Fruit fly (Drosophila melanogaster) whole organism, wandering third instar larva: ENCODE results near the gene CG45100.

Experiments
- Abd-B ChIP-seq: fragments of >200 bp; optimal IDR thresholded peaks from 2 replicates; lab custom pipeline; 2017; ENCODE audit warnings: missing biosample characterization, missing genetic modification characterization
- CG32264 ChIP-seq: fragments of 200-800 bp; sonication (Bioruptor generic); optimal IDR thresholded peaks from 2 replicates; lab custom pipeline; 2016; ENCODE audit warnings: missing biosample characterization, missing genetic modification characterization
- CG9705 ChIP-seq: fragments of 200-800 bp; sonication (Bioruptor generic); optimal IDR thresholded peaks from 2 replicates; lab custom pipeline; 2018; ENCODE audit warnings: missing biosample characterization, mild to moderate bottlenecking, missing genetic modification characterization
- CrebA ChIP-seq: fragments of 200-800 bp; sonication (Bioruptor generic); optimal IDR thresholded peaks from 2 replicates; lab custom pipeline; 2016; ENCODE audit warnings: missing biosample characterization, mild to moderate bottlenecking, missing genetic modification characterization, borderline replicate concordance
- Dfd ChIP-seq: fragments of >200 bp; optimal IDR thresholded peaks from 2 replicates; lab custom pipeline; 2017; ENCODE audit warnings: missing biosample characterization, missing genetic modification characterization
- Dif ChIP-seq: fragments of 200-275, 200-300 bp; sonication (Bioruptor generic); optimal IDR thresholded peaks from 2 replicates; lab custom pipeline; 2018; ENCODE audit warnings: missing biosample characterization, missing genetic modification characterization; ENCODE audit not compliant: partially characterized antibody
- GATAd ChIP-seq: sonication (Bioruptor generic); optimal IDR thresholded peaks from 2 replicates; lab custom pipeline; 2016; ENCODE audit warnings: missing biosample characterization, missing genetic modification characterization
- HLH106 ChIP-seq: fragments of 200-800 bp; optimal IDR thresholded peaks from 3 replicates; lab custom pipeline; 2019; ENCODE audit warnings: missing biosample characterization, mild to moderate bottlenecking, missing genetic modification characterization, moderate library complexity
- Hnf4 ChIP-seq: fragments of 200-800 bp; sonication (Bioruptor generic); optimal IDR thresholded peaks from 2 replicates; lab custom pipeline; 2016; ENCODE audit warnings: missing biosample characterization, mild to moderate bottlenecking, missing genetic modification characterization
- Hr78 ChIP-seq: fragments of >200 bp; optimal IDR thresholded peaks from 2 replicates; lab custom pipeline; 2017; ENCODE audit warnings: missing biosample characterization, missing genetic modification characterization
- Hr83 ChIP-seq: fragments of 200-300 bp; sonication (Bioruptor generic); optimal IDR thresholded peaks from 2 replicates; lab custom pipeline; 2016; ENCODE audit warnings: missing biosample characterization, mild to moderate bottlenecking, missing genetic modification characterization, moderate library complexity; ENCODE audit not compliant: poor library complexity, severe bottlenecking
- Jra ChIP-seq: sonication (Bioruptor generic); optimal IDR thresholded peaks from 2 replicates; lab custom pipeline; 2016; ENCODE audit warnings: missing biosample characterization, missing genetic modification characterization
- Mio ChIP-seq: sonication (Bioruptor generic); optimal IDR thresholded peaks from 2 replicates; lab custom pipeline; 2016; ENCODE audit warnings: missing biosample characterization, missing genetic modification characterization
- Myc ChIP-seq: fragments of >200 bp; optimal IDR thresholded peaks from 2 replicates; lab custom pipeline; 2017
- N ChIP-seq: fragments of >200 bp; optimal IDR thresholded peaks from 2 replicates; lab custom pipeline; 2018; ENCODE audit warnings: missing biosample characterization, missing external identifiers, missing genetic modification characterization
- OdsH ChIP-seq: fragments of 200-800 bp; sonication (Bioruptor generic); optimal IDR thresholded peaks from 2 replicates; lab custom pipeline; 2016; ENCODE audit warnings: missing biosample characterization, mild to moderate bottlenecking, missing genetic modification characterization
- Rel ChIP-seq, 2 experiments: fragments of 200-800 bp; sonication (Bioruptor generic) in 1 of 2; optimal IDR thresholded peaks; 2 replicates in 1 of 2; 3 replicates in 1 of 2; lab custom pipeline; 2016 to 2019; ENCODE audit warnings: mild to moderate bottlenecking in 2 of 2, missing biosample characterization in 2 of 2, missing genetic modification characterization in 2 of 2, moderate library complexity in 1 of 2
- Sp1 ChIP-seq: fragments of 200-800 bp; sonication (Bioruptor generic); optimal IDR thresholded peaks from 3 replicates; lab custom pipeline; 2019; ENCODE audit warnings: missing biosample characterization, mild to moderate bottlenecking, missing genetic modification characterization, moderate library complexity
- Vsx2 ChIP-seq: fragments of 200-300, 225-300 bp; sonication (Bioruptor generic); optimal IDR thresholded peaks from 2 replicates; lab custom pipeline; 2018; ENCODE audit warnings: missing biosample characterization, missing genetic modification characterization; ENCODE audit not compliant: partially characterized antibody
- br ChIP-seq: fragments of 200-800 bp; sonication (Bioruptor generic); optimal IDR thresholded peaks from 2 replicates; lab custom pipeline; 2016; ENCODE audit warnings: missing biosample characterization, missing genetic modification characterization
- brk ChIP-seq: fragments of 200-800 bp; sonication (Bioruptor generic); optimal IDR thresholded peaks from 2 replicates; lab custom pipeline; 2016; ENCODE audit warnings: missing biosample characterization, mild to moderate bottlenecking, missing genetic modification characterization
- dl ChIP-seq, 2 experiments: fragments of 175-275, 200-275 bp in 1 of 2; fragments of 200-275 bp in 1 of 2; sonication (Bioruptor generic); optimal IDR thresholded peaks; lab custom pipeline; 2018; ENCODE audit warnings: mild to moderate bottlenecking in 2 of 2, missing biosample characterization in 2 of 2, missing genetic modification characterization in 2 of 2, moderate library complexity in 2 of 2; ENCODE audit not compliant: partially characterized antibody in 2 of 2, insufficient read depth in 1 of 2
- dmrt93B ChIP-seq: fragments of 200-800 bp; sonication (Bioruptor generic); optimal IDR thresholded peaks from 2 replicates; lab custom pipeline; 2018; ENCODE audit warnings: missing biosample characterization, mild to moderate bottlenecking, missing genetic modification characterization
- dsf ChIP-seq: sonication (Bioruptor generic); optimal IDR thresholded peaks from 2 replicates; lab custom pipeline; 2016; ENCODE audit warnings: missing biosample characterization, missing genetic modification characterization, borderline replicate concordance
- ey ChIP-seq: fragments of 200-800 bp; sonication (Bioruptor generic); optimal IDR thresholded peaks from 2 replicates; lab custom pipeline; 2016; ENCODE audit warnings: missing biosample characterization, missing genetic modification characterization
- foxo ChIP-seq, 2 experiments: fragments of 200-800 bp; sonication (Bioruptor generic); optimal IDR thresholded peaks; 2 replicates in 1 of 2; 3 replicates in 1 of 2; lab custom pipeline; 2016 to 2017; ENCODE audit warnings: missing biosample characterization in 2 of 2, missing genetic modification characterization in 2 of 2
- fru ChIP-seq: fragments of 200-800 bp; sonication (Bioruptor generic); optimal IDR thresholded peaks from 3 replicates; lab custom pipeline; 2016; ENCODE audit warnings: missing biosample characterization, mild to moderate bottlenecking, missing genetic modification characterization
- h ChIP-seq: fragments of 200-800 bp; sonication (Bioruptor generic); optimal IDR thresholded peaks from 3 replicates; lab custom pipeline; 2016; ENCODE audit warnings: missing biosample characterization, mild to moderate bottlenecking, missing genetic modification characterization
- jim ChIP-seq: fragments of 175-275, 200-325 bp; sonication (Bioruptor generic); optimal IDR thresholded peaks from 2 replicates; lab custom pipeline; 2016; ENCODE audit warnings: missing biosample characterization, mild to moderate bottlenecking, missing genetic modification characterization
- lola ChIP-seq: fragments of >200 bp; optimal IDR thresholded peaks from 2 replicates; lab custom pipeline; 2017; ENCODE audit warnings: missing biosample characterization, missing genetic modification characterization
- pan ChIP-seq: fragments of >200 bp; optimal IDR thresholded peaks from 2 replicates; lab custom pipeline; 2017
- psq ChIP-seq: fragments of 200-800 bp; sonication (Bioruptor generic); optimal IDR thresholded peaks from 3 replicates; lab custom pipeline; 2017; ENCODE audit warnings: missing biosample characterization, mild to moderate bottlenecking, missing genetic modification characterization, moderate library complexity
- rgr ChIP-seq: fragments of 200-800 bp; sonication (Bioruptor generic); optimal IDR thresholded peaks from 3 replicates; lab custom pipeline; 2016; ENCODE audit warnings: missing biosample characterization, mild to moderate bottlenecking, missing genetic modification characterization
- sage ChIP-seq: fragments of 200-800 bp; sonication (Bioruptor generic); optimal IDR thresholded peaks from 2 replicates; lab custom pipeline; 2016; ENCODE audit warnings: missing biosample characterization, mild to moderate bottlenecking, missing genetic modification characterization
- sv ChIP-seq: fragments of 200-800 bp; sonication (Bioruptor generic); optimal IDR thresholded peaks from 3 replicates; lab custom pipeline; 2016; ENCODE audit warnings: missing biosample characterization, missing genetic modification characterization
- tai ChIP-seq: sonication (Bioruptor generic); optimal IDR thresholded peaks from 2 replicates; lab custom pipeline; 2016; ENCODE audit warnings: missing biosample characterization, missing genetic modification characterization
- usp ChIP-seq: fragments of >200 bp; optimal IDR thresholded peaks from 2 replicates; lab custom pipeline; 2017; ENCODE audit warnings: missing biosample characterization, missing genetic modification characterization
- woc ChIP-seq: sonication (Bioruptor generic); optimal IDR thresholded peaks from 2 replicates; lab custom pipeline; 2016; ENCODE audit warnings: missing biosample characterization, mild to moderate bottlenecking, missing genetic modification characterization

CG45100 gene

dm6 chr3R:5470586-5471283 is 3.7 kb downstream of the CG45100 start, which contains the start of the genes mRpL44 and Snr1 (continued):
- TF ChIP-seq fru (GFP tag; lab: Kevin White, UChicago), result no peak

DNA sequence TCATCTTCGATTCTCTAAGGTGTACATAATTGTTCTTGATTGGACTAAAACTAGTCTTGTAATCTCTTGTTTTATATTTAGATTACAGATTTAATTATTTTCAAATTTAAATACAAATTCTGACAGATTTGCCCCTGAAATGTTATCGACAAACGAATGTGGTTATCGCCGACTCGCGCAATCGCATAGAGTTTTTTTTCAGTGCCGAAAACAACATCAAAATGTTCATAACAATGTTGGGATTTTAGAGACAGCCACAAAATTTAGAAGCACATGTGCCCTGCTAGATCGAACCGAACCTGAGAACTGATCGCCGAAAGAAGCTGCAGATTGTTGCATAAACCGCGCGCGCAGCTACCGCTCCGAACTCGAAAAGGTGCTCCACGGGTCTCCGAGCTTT is 6.8 kb downstream of the CG45100 start, which contains the start of gene POLDIP2:
Gene POLDIP2 (plus strand): TSS at position 160 of the 400 bp plus-strand sequence.
- TF ChIP-seq foxo (GFP tag; optimal IDR thresholded peaks at IDR 0.05; lab: Kevin White, UChicago), result no peak
- TF ChIP-seq Hnf4 (GFP tag; lab: Kevin White, UChicago), result no peak
- no peak for TF ChIP-seq Dif (GFP tag; lab: Kevin White, UChicago)
- TF ChIP-seq dl (GFP tag; optimal IDR thresholded peaks at IDR 0.05; lab: Kevin White, UChicago; ENCODE audit: insufficient read depth in 1 of 2, partially characterized antibody in 2 of 2), result no peak
- no peak for TF ChIP-seq Hr78
- no peak for TF ChIP-seq pan (lab: Kevin White, UChicago)
- TF ChIP-seq HLH106 (tag; lab: Kevin White, UChicago), result no peak
- no peak for TF ChIP-seq jim (GFP tag; lab: Kevin White, UChicago)
- TF ChIP-seq Vsx2 (GFP tag; lab: Kevin White, UChicago), result no peak
- TF ChIP-seq rgr (GFP tag; lab: Kevin White, UChicago), result peak; percentile 8
- no peak for TF ChIP-seq ey (GFP tag; lab: Kevin White, UChicago)
- TF ChIP-seq Abd-B (GFP tag; lab: Kevin White, UChicago), result no peak
- no peak for TF ChIP-seq Rel (GFP tag; optimal IDR thresholded peaks at IDR 0.05; lab: Kevin White, UChicago)
- peak; percentile 47 for TF ChIP-seq Rel (tag; optimal IDR thresholded peaks at IDR 0.05; lab: Kevin White, UChicago)
- TF ChIP-seq GATAd (GFP tag; lab: Kevin White, UChicago), result no peak
- TF ChIP-seq h (GFP tag; lab: Kevin White, UChicago), result no peak
- no peak for TF ChIP-seq psq (GFP tag; lab: Kevin White, UChicago)
- TF ChIP-seq Hr83 (GFP tag; lab: Kevin White, UChicago), result peak; percentile 9
- TF ChIP-seq sage (GFP tag; lab: Kevin White, UChicago), result no peak
- TF ChIP-seq dsf, result no peak
- TF ChIP-seq CG9705 (GFP tag; lab: Kevin White, UChicago), result no peak
- no peak for TF ChIP-seq lola (GFP tag; lab: Kevin White, UChicago)
- TF ChIP-seq dmrt93B (GFP tag; lab: Kevin White, UChicago), result no peak
- no peak for TF ChIP-seq N (GFP tag; lab: Kevin White, UChicago)
- TF ChIP-seq CG32264, result no peak
- TF ChIP-seq, all 38 proteins: peak for 3

- TF ChIP-seq OdsH (GFP tag; lab: Kevin White, UChicago) (peak; percentile 4), CrebA (no peak), sv (GFP tag; lab: Kevin White, UChicago) (no peak), Dif (GFP tag; lab: Kevin White, UChicago) (no peak), Sp1 (peak; percentile 86), dl (GFP tag; optimal IDR thresholded peaks at IDR 0.05; lab: Kevin White, UChicago; ENCODE audit: insufficient read depth in 1 of 2, partially characterized antibody in 2 of 2) (no peak), Rel (GFP tag; optimal IDR thresholded peaks at IDR 0.05; lab: Kevin White, UChicago) (no peak), Rel (tag; optimal IDR thresholded peaks at IDR 0.05; lab: Kevin White, UChicago) (peak; percentile 54), CG9705 (GFP tag; lab: Kevin White, UChicago) (peak; percentile 75), woc (peak; percentile 26), Mio (GFP tag; lab: Kevin White, UChicago) (no peak), dsf (no peak), GATAd (GFP tag; lab: Kevin White, UChicago) (no peak), Abd-B (GFP tag; lab: Kevin White, UChicago) (no peak), br (GFP tag; lab: Kevin White, UChicago) (peak; percentile 73), tai (GFP tag; lab: Kevin White, UChicago) (no peak), rgr (GFP tag; lab: Kevin White, UChicago) (peak; percentile 83), h (GFP tag; lab: Kevin White, UChicago) (peak; percentile 71), Myc (peak; percentile 30), ey (GFP tag; lab: Kevin White, UChicago) (peak; percentile 16), fru (GFP tag; lab: Kevin White, UChicago) (peak; percentile 62), sage (GFP tag; lab: Kevin White, UChicago) (no peak), dmrt93B (GFP tag; lab: Kevin White, UChicago) (peak; percentile 71), brk (GFP tag; lab: Kevin White, UChicago) (no peak), Dfd (GFP tag; lab: Kevin White, UChicago) (no peak), Jra (GFP tag; lab: Kevin White, UChicago) (no peak), Vsx2 (GFP tag; lab: Kevin White, UChicago) (no peak), Hnf4 (GFP tag; lab: Kevin White, UChicago) (no peak), foxo (GFP tag; optimal IDR thresholded peaks at IDR 0.05; lab: Kevin White, UChicago) (peak; percentile 42 to 56), usp (GFP tag; lab: Kevin White, UChicago) (no peak), jim (GFP tag; lab: Kevin White, UChicago) (no peak), lola (GFP tag; lab: Kevin White, UChicago) (no peak), N (GFP tag; lab: Kevin White, UChicago) (no peak), Hr78 (no peak), HLH106 (tag; lab: Kevin White, UChicago) (peak; percentile 58), pan (lab: Kevin White, UChicago) (no peak), psq (GFP tag; lab: Kevin White, UChicago) (no peak), CG32264 (peak; percentile 68), Hr83 (GFP tag; lab: Kevin White, UChicago) (peak; percentile 84)
- TF ChIP-seq, all 38 proteins: peak for 16
Observed at dm6 chr3R:5466875-5467274, 7.5 kb downstream of the CG45100 start, which contains the start of gene RpL35A. Gene RpL35A (minus strand): TSS chr3R:5467101.
